Worm (Caenorhabditis elegans): Measurements from ENCODE around the gene pros-1.

pros-1 gene

ce11 chrIII:8047412-8047811 lies 19.7 kb upstream of the pros-1 start, which contains the start of gene K12H4.2:
Gene K12H4.2 (plus strand): TSS chrIII:8047712.
- TF ChIP-seq him-1 (tag; optimal IDR thresholded peaks at IDR 0.05) (no peak), W03F9.2 (tag; optimal IDR thresholded peaks at IDR 0.05) (no peak), dao-5 (tag; optimal IDR thresholded peaks at IDR 0.05) (no peak)

ce11 chrIII:8050944-8051343 lies 16.1 kb upstream of the pros-1 start, which contains the start of gene K12H4.7:
Gene K12H4.7 (minus strand): TSS chrIII:8051081.
- TF ChIP-seq him-1 (tag; optimal IDR thresholded peaks at IDR 0.05) (no peak), W03F9.2 (tag; optimal IDR thresholded peaks at IDR 0.05) (no peak), dao-5 (tag; optimal IDR thresholded peaks at IDR 0.05) (no peak)

- no peak for TF ChIP-seq dao-5 (tag; optimal IDR thresholded peaks at IDR 0.05)
- no peak for TF ChIP-seq W03F9.2 (tag; optimal IDR thresholded peaks at IDR 0.05)
- no peak for TF ChIP-seq him-1 (tag; optimal IDR thresholded peaks at IDR 0.05)
Observed at ce11 chrIII:8051838-8052237, 15.3 kb upstream of the pros-1 start.

DNA sequence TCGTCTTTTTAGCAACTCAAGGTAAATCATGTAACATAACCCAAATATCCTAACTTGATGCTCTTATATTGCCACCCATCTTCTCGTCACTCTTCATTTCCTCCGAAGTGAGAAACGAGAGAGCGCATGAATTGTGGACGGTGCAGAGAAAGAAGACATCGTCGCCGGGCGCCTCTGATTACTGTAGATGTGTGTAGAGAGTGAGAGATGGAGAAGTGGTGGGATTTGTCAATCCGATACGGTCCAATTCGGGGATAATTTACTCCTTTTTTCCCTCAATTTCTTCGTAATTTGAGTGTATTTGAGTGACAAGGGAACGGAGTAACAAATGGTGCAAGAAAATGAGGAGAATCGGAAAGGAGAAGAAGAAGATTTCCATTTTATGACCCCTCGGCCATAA lies 6.0 kb upstream of the pros-1 start:
- no peak for TF ChIP-seq him-1 (tag; optimal IDR thresholded peaks at IDR 0.05)
- TF ChIP-seq W03F9.2 (tag; optimal IDR thresholded peaks at IDR 0.05) = no peak
- no peak for TF ChIP-seq dao-5 (tag; optimal IDR thresholded peaks at IDR 0.05)

DNA sequence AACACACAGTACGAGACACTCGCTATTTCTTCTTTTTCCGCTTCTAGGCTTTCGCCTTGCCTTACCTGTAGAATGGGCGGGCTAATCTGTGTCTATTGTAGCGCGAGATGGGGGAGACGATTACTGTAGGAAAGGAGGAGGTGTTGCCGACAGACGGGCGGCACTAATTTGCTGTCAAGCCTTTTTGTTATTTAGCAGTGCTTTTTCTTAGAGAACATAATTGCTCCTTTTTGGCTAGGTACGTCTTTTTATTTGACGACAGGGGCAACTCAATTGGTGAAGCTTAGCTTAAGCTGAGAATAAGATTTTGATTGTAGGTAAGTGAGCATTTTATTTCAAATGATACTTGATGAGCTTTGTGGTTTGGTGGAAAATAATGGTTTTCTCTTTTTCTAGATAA lies 3.4 kb upstream of the pros-1 start:
- TF ChIP-seq him-1 (tag; optimal IDR thresholded peaks at IDR 0.05) (no peak), dao-5 (tag; optimal IDR thresholded peaks at IDR 0.05) (no peak), W03F9.2 (tag; optimal IDR thresholded peaks at IDR 0.05) (no peak)

- TF ChIP-seq W03F9.2 (tag; optimal IDR thresholded peaks at IDR 0.05) (no peak), him-1 (tag; optimal IDR thresholded peaks at IDR 0.05) (no peak), dao-5 (tag; optimal IDR thresholded peaks at IDR 0.05) (no peak)
Observed at ce11 chrIII:8065101-8065500, 2.0 kb upstream of the pros-1 start.

DNA sequence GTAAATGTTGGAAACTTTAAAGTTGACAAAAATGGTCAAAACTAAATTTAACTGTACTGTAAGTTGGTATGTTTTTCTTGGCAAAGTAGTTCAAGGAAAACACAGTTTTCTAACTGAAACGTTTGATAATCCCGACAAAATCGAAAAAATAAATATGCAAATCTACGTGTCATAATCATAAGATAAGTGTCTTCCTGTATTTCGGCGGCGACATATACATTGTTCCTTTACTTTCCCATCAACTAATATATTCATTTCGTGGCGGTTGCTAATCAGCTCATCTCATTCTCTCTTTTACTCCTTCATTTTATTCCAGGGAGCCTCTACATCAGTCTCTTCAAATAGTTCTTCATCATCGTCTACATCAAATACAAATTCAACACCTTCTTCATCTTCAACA lies 709 bp downstream of the pros-1 start:
- TF ChIP-seq dao-5 (tag; optimal IDR thresholded peaks at IDR 0.05) (no peak), W03F9.2 (tag; optimal IDR thresholded peaks at IDR 0.05) (no peak), him-1 (tag; optimal IDR thresholded peaks at IDR 0.05) (no peak)

ce11 chrIII:8069206-8069605 lies 2.1 kb downstream of the pros-1 start:
- TF ChIP-seq him-1 (tag; optimal IDR thresholded peaks at IDR 0.05) (no peak), dao-5 (tag; optimal IDR thresholded peaks at IDR 0.05) (no peak), W03F9.2 (tag; optimal IDR thresholded peaks at IDR 0.05) (no peak)

- TF ChIP-seq dao-5 (tag; optimal IDR thresholded peaks at IDR 0.05) (no peak), W03F9.2 (tag; optimal IDR thresholded peaks at IDR 0.05) (no peak), him-1 (tag; optimal IDR thresholded peaks at IDR 0.05) (no peak)
Observed at ce11 chrIII:8077180-8077579, 10.1 kb downstream of the pros-1 start.

ce11 chrIII:8080165-8080738 lies 13.2 kb downstream of the pros-1 start, which contains the start of the genes dcr-1 and apc-2:
Gene dcr-1 (minus strand): TSS chrIII:8080281.
Gene apc-2 (plus strand): TSS chrIII:8080629.
- no peak for TF ChIP-seq W03F9.2 (tag; optimal IDR thresholded peaks at IDR 0.05)
- no peak for TF ChIP-seq him-1 (tag; optimal IDR thresholded peaks at IDR 0.05)
- no peak for TF ChIP-seq dao-5 (tag; optimal IDR thresholded peaks at IDR 0.05)

DNA sequence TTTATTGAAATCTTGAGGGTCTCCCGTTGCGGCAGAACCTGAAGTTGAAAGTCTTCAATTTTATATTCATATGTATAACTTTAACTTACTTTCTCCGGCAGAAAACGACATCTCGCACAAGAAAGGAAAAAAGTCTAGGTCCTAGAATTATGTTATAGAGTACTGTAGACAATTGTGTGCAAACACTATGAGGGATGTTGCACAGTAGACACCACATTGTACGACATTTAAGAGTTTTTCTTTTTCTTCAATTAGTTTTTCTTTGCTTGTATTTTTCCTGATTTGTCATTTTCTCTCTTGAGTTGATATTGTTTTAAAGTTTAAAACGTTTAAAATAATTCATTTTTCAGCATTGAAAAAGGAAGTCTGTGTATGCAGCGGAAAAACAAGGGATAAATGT lies 18.3 kb downstream of the pros-1 start, which contains the start of the genes K06H7.7 and grp-1:
Gene K06H7.7 (minus strand): TSS at position 121 of the 400 bp plus-strand sequence.
Gene grp-1 (plus strand): TSS at position 351 of the 400 bp plus-strand sequence.
- TF ChIP-seq dao-5 (tag; optimal IDR thresholded peaks at IDR 0.05) = no peak
- peak; percentile 77 for TF ChIP-seq W03F9.2 (tag; optimal IDR thresholded peaks at IDR 0.05)

ce11 chrIII:8088235-8088634 lies 21.1 kb downstream of the pros-1 start, which contains the start of gene vms-1:
Gene vms-1 (plus strand): TSS chrIII:8088535.
- TF ChIP-seq dao-5 (tag; optimal IDR thresholded peaks at IDR 0.05) (no peak), W03F9.2 (tag; optimal IDR thresholded peaks at IDR 0.05) (no peak), him-1 (tag; optimal IDR thresholded peaks at IDR 0.05) (no peak)

ce11 chrIII:8091408-8091807 lies 24.3 kb downstream of the pros-1 start, which contains the start of gene idi-1:
Gene idi-1 (plus strand): TSS chrIII:8091708.
- TF ChIP-seq dao-5 (tag; optimal IDR thresholded peaks at IDR 0.05) (no peak), W03F9.2 (tag; optimal IDR thresholded peaks at IDR 0.05) (no peak), him-1 (tag; optimal IDR thresholded peaks at IDR 0.05) (no peak)

DNA sequence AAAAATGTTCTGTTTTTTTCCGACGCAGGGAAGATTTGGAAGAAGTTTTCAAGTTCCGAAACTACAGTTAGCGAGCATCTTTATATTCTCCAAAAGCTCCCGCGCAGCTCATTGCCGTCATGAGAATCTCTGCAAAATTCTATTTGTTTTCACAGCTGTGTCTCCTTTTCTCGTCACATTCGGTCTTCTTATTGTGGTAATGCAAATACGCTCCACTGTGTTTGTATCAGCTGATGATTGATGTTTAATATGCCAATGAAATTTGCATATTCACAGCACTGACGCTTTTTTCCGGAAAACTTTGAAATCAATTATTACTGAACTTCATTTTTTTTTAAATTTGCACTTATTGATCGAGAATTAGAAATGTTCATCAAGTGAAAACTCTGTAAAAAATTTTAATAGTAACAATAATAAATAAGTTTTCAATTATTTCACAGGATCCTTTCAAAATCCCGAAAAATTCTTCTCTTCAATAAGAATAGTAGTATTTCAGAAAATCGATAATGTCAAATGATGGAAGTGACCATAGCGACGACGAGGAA lies 26.1 kb downstream of the pros-1 start, which contains the start of gene K06H7.2:
Gene K06H7.2 (plus strand): TSS at position 495 of the 545 bp plus-strand sequence.
- no peak for TF ChIP-seq dao-5 (tag; optimal IDR thresholded peaks at IDR 0.05)
- TF ChIP-seq W03F9.2 (tag; optimal IDR thresholded peaks at IDR 0.05) = peak; percentile 15
